Fruit fly (Drosophila melanogaster): Measurements from ENCODE around the gene CG8774.

DNA sequence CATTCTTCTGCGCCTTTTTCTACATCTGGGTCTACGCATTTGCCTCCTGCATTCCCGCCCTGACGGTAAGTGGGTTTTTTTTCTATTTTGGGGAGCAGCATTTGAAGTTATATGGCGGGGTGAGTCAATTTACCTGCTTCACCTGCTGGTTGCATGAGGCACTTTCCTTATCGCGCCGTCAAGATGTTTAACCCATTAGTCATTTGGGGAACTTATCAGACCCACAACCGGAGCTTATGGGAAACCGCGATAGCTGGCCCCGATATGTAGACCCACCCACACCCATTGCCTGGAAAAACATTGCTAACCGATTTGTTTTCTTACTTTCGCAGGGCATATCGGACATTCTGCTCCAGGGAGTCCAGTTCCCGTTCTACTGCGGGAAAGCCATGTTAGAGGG, 36.9 kb upstream of the CG8774 start:
- TF ChIP-seq CG10348 (GFP tag; IDR thresholded peaks at IDR 0.05) (no peak), Pif1B (GFP tag; optimal IDR thresholded peaks at IDR 0.05) (no peak), gl (tag; optimal IDR thresholded peaks at IDR 0.05) (no peak), CG34367 (tag; optimal IDR thresholded peaks at IDR 0.05) (no peak), CG13204 (GFP tag; optimal IDR thresholded peaks at IDR 0.05) (no peak)
